Worm (Caenorhabditis elegans) whole organism, late embryonic: ENCODE data around the gene ceh-87.

Source experiments
- ama-1 ChIP-seq: fragments of 150-350 bp; optimal IDR thresholded peaks from 2 replicates; lab custom pipeline; 2014
- ceh-18 ChIP-seq: sonication (generic microtip); optimal IDR thresholded peaks from 2 replicates; lab custom pipeline; 2016; ENCODE audit warnings: missing genetic modification characterization, missing compliant biosample characterization
- ceh-30 ChIP-seq: fragments of 150-350 bp; optimal IDR thresholded peaks from 2 replicates; lab custom pipeline; 2014; ENCODE audit warnings: missing biosample characterization, missing genetic modification characterization
- dmd-4 ChIP-seq: sonication (generic microtip); optimal IDR thresholded peaks from 2 replicates; lab custom pipeline; 2016; ENCODE audit warnings: borderline replicate concordance, missing genetic modification characterization, missing compliant biosample characterization
- dve-1 ChIP-seq: sonication (generic microtip); optimal IDR thresholded peaks from 2 replicates; lab custom pipeline; 2017; ENCODE audit warnings: antibody characterized with exemption, mild to moderate bottlenecking, missing genetic modification characterization, missing compliant biosample characterization
- fkh-6 ChIP-seq: sonication (generic microtip); optimal IDR thresholded peaks from 2 replicates; lab custom pipeline; 2016; ENCODE audit warnings: missing genetic modification characterization, missing compliant biosample characterization
- nfya-1 ChIP-seq: sonication (generic microtip); optimal IDR thresholded peaks from 2 replicates; lab custom pipeline; 2017; ENCODE audit warnings: missing genetic modification characterization, mild to moderate bottlenecking, missing compliant biosample characterization, antibody characterized with exemption, moderate library complexity
- pha-4 ChIP-seq: fragments of 150-350 bp; optimal IDR thresholded peaks from 2 replicates; lab custom pipeline; 2018; ENCODE audit warnings: missing biosample characterization, missing genetic modification reagents, missing genetic modification characterization
- pqm-1 ChIP-seq: sonication (generic microtip); optimal IDR thresholded peaks from 2 replicates; lab custom pipeline; 2016; ENCODE audit warnings: missing genetic modification characterization, missing compliant biosample characterization
- tbx-2 ChIP-seq: sonication (generic microtip); optimal IDR thresholded peaks from 2 replicates; lab custom pipeline; 2016; ENCODE audit warnings: missing genetic modification characterization, missing compliant biosample characterization
- zip-5 ChIP-seq: sonication (generic microtip); optimal IDR thresholded peaks from 2 replicates; lab custom pipeline; 2016; ENCODE audit warnings: missing genetic modification characterization, missing compliant biosample characterization

DNA sequence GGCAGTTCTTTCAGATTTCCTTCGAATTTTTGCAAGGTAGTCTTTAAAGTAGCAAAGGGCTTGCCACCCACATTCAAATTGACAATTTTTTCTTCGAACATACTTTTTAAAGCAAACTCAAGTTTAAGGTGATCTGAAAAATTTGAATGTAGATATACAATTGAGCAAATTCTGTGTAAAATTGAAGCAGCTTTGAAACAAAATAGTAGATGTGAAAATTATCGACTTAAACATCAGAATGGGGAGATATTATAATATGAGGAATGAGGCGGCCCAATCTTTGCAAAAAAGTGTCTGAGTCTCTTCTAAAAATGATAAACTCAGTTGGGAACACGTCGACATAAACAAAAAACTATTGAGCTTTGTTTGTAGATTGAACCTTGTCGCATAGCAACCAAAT lies 39.6 kb downstream of the ceh-87 start, which contains the start of gene F22E5.11:
- TF ChIP-seq tbx-2 (tag; lab: Kevin White, UChicago): no peak
- no peak for TF ChIP-seq fkh-6 (tag; lab: Kevin White, UChicago)
- TF ChIP-seq pha-4 (tag; lab: Kevin White, UChicago): no peak
- no peak for TF ChIP-seq pqm-1 (tag; lab: Kevin White, UChicago)
- no peak for TF ChIP-seq ceh-30
- no peak for TF ChIP-seq ceh-18
- no peak for TF ChIP-seq dve-1 (tag; lab: Kevin White, UChicago)
- TF ChIP-seq zip-5: no peak
- TF ChIP-seq ama-1 (lab: Kevin White, UChicago): no peak
- no peak for TF ChIP-seq nfya-1 (tag; lab: Kevin White, UChicago)
- TF ChIP-seq dmd-4 (tag; lab: Kevin White, UChicago): no peak
